Fruit fly (Drosophila melanogaster): ENCODE results near the gene CG6576.

CG6576 gene

DNA sequence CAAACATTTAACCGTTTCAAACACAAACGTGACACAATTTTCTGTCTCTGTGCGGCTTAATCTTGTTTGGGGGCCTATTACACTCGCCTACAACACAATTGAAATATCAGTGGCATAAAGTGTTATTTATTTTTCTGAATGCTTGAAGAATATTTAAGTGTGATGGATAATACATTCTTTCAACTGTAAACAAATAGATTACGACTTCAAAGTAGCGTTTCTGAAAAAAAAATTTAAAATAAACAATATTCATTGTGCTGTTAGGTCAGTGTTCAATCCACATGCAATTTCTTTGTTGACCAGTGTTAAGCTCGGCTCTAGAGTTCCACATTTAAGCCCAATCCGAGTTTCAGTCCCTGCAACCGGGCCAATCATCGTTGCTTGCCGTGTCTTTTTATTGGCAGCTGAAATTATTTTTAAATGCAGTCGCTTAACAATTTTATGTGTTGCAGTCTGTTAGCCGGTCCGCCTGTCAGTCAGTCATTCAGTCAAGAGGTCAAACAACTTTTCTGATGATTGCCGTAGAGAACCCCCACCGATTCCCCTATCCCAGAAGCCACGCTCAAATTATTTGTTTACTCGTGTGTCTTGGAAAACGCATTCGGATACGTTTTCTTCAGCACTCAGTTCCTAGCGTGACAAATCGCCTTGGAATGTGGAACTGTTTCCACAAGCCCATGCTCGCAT lies 17.4 kb downstream of the CG6576 start (continued):
- 0 out of 2 replicates have a peak, but pooled peaks have one; percentile 31 for TF ChIP-seq Rfx (GFP tag; IDR thresholded peaks at IDR 0.05)
- TF ChIP-seq Ravus (GFP tag; IDR thresholded peaks at IDR 0.05), result no peak
- TF ChIP-seq Fer2 (tag; optimal IDR thresholded peaks at IDR 0.05), result peak; percentile 26
- TF ChIP-seq NFAT (GFP tag; IDR thresholded peaks at IDR 0.05), result no peak
- TF ChIP-seq seq (GFP tag; IDR thresholded peaks at IDR 0.05), result peak; percentile 76
- TF ChIP-seq scrt (GFP tag; optimal IDR thresholded peaks at IDR 0.05), result peak; percentile 34
- TF ChIP-seq Adf1 (GFP tag; IDR thresholded peaks at IDR 0.05), result no peak
- TF ChIP-seq toy (GFP tag; IDR thresholded peaks at IDR 0.05), result no peak
- no peak for TF ChIP-seq Fer1 (GFP tag; optimal IDR thresholded peaks at IDR 0.05)
- peak; percentile 39 for TF ChIP-seq CG9817 (tag; optimal IDR thresholded peaks at IDR 0.05)
- TF ChIP-seq CG2678 (tag; optimal IDR thresholded peaks at IDR 0.05), result peak; percentile 86
- TF ChIP-seq Usf (GFP tag; optimal IDR thresholded peaks at IDR 0.05), result no peak
- TF ChIP-seq nerfin-1 (tag; optimal IDR thresholded peaks at IDR 0.05), result peak; percentile 72
- TF ChIP-seq Ptx1 (GFP tag; IDR thresholded peaks at IDR 0.05), result peak; percentile 72
- no peak for TF ChIP-seq CG7928 (GFP tag; optimal IDR thresholded peaks at IDR 0.05)
- no peak for TF ChIP-seq hbn (GFP tag; IDR thresholded peaks at IDR 0.05; ENCODE audit: partially characterized antibody)
- no peak for TF ChIP-seq fd102C (GFP tag; optimal IDR thresholded peaks at IDR 0.05)
- TF ChIP-seq bigmax (GFP tag; optimal IDR thresholded peaks at IDR 0.05), result no peak
- no peak; the same call in 1 of the 2 replicates for TF ChIP-seq peb (GFP tag; IDR thresholded peaks at IDR 0.05)
- TF ChIP-seq vvl (GFP tag; IDR thresholded peaks at IDR 0.05), result peak; percentile 85
- TF ChIP-seq dmrt11E (tag; optimal IDR thresholded peaks at IDR 0.05), result peak; percentile 84
- TF ChIP-seq unc-4 (GFP tag; IDR thresholded peaks at IDR 0.05; ENCODE audit: partially characterized antibody), result no peak
- no peak for TF ChIP-seq zf30C (GFP tag; optimal IDR thresholded peaks at IDR 0.05)
- no peak for TF ChIP-seq gcm2 (GFP tag; optimal IDR thresholded peaks at IDR 0.05)
- TF ChIP-seq HLHmδ (GFP tag; optimal IDR thresholded peaks at IDR 0.05), result no peak
- no peak for TF ChIP-seq cwo (GFP tag; optimal IDR thresholded peaks at IDR 0.05)
- no peak for TF ChIP-seq emc (GFP tag; optimal IDR thresholded peaks at IDR 0.05)
- TF ChIP-seq trh (GFP tag; optimal IDR thresholded peaks at IDR 0.05), result peak; percentile 35
- TF ChIP-seq prd (optimal IDR thresholded peaks at IDR 0.05), result no peak
- peak; percentile 73 for TF ChIP-seq prd (GFP tag; IDR thresholded peaks at IDR 0.05)
- peak; percentile 24 for TF ChIP-seq CG18599 (GFP tag; optimal IDR thresholded peaks at IDR 0.05)
- peak; percentile 0 for TF ChIP-seq chn (GFP tag; optimal IDR thresholded peaks at IDR 0.05)
- TF ChIP-seq Dad (GFP tag; optimal IDR thresholded peaks at IDR 0.05), result peak; percentile 5
- TF ChIP-seq Hr39 (optimal IDR thresholded peaks at IDR 0.05), result no peak
- peak; percentile 6 for TF ChIP-seq CG12299 (tag; optimal IDR thresholded peaks at IDR 0.05)
- TF ChIP-seq CG15073 (GFP tag; optimal IDR thresholded peaks at IDR 0.05), result no peak
- no peak for TF ChIP-seq disco-r (GFP tag; optimal IDR thresholded peaks at IDR 0.05)
- TF ChIP-seq gfzf (GFP tag; optimal IDR thresholded peaks at IDR 0.05), result no peak
- peak; percentile 3 for TF ChIP-seq ERR (GFP tag; optimal IDR thresholded peaks at IDR 0.05)
- peak; percentile 41 for TF ChIP-seq CG16815 (GFP tag; optimal IDR thresholded peaks at IDR 0.05)
- peak; percentile 56; the same call in 1 of the 2 replicates for TF ChIP-seq CG10366 (GFP tag; IDR thresholded peaks at IDR 0.05)
- peak; percentile 8 to 61 for TF ChIP-seq Pdp1 (GFP tag; optimal IDR thresholded peaks at IDR 0.05)
- peak; percentile 59 for TF ChIP-seq CG8089 (GFP tag; optimal IDR thresholded peaks at IDR 0.05)
- TF ChIP-seq Jarid2 (GFP tag; optimal IDR thresholded peaks at IDR 0.05), result peak; percentile 33
- TF ChIP-seq stc (GFP tag; IDR thresholded peaks at IDR 0.05), result peak; percentile 76
- peak; percentile 79 for TF ChIP-seq CG17359 (tag; optimal IDR thresholded peaks at IDR 0.05)
- TF ChIP-seq gt (GFP tag; IDR thresholded peaks at IDR 0.05), result no peak
- peak; percentile 64 for TF ChIP-seq CG4707 (GFP tag; optimal IDR thresholded peaks at IDR 0.05)
- TF ChIP-seq CG14050 (GFP tag; IDR thresholded peaks at IDR 0.05), result peak; percentile 59
- no peak for TF ChIP-seq cg (GFP tag; optimal IDR thresholded peaks at IDR 0.05)
